Worm (Caenorhabditis elegans): Measurements from ENCODE around the gene pudl-1.

DNA sequence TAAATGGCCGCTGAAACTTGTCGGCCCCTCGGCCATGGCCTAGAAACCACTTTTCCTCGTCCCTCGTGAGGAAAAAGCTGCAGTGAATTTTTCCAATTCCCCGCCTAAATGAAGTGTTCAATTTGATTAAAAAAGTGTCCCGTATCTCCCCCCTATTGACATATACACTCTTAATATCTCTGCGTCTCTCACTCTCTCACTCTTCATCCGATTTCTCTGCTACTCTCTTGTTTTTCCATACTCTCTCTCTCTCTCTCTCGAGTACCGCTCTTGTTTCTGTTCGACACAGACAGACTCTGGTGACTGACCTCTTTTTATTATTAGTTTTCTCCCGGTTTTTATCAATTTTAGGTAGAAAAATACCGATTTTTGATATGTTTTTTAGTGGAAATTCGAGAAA, 47.6 kb upstream of the pudl-1 start:
- no peak for TF ChIP-seq ctbp-1 (GFP tag; IDR thresholded peaks at IDR 0.05)
- TF ChIP-seq zag-1 (tag; optimal IDR thresholded peaks at IDR 0.05): no peak
- TF ChIP-seq ceh-82 (tag; optimal IDR thresholded peaks at IDR 0.05): no peak
